Fruit fly (Drosophila melanogaster): ENCODE results near the gene CG10761.

dm6 chrX:8170166-8170565 lies 7.6 kb upstream of the CG10761 start, which contains the start of gene CG2278:
- no peak for TF ChIP-seq Pif1B (GFP tag; optimal IDR thresholded peaks at IDR 0.05)
- TF ChIP-seq Ets98B (GFP tag; IDR thresholded peaks at IDR 0.05), result no peak
- no peak for TF ChIP-seq gl (tag; optimal IDR thresholded peaks at IDR 0.05)
- no peak for TF ChIP-seq CG32121 (GFP tag; IDR thresholded peaks at IDR 0.05)
- TF ChIP-seq CG8159 (tag; optimal IDR thresholded peaks at IDR 0.05), result no peak
- no peak for TF ChIP-seq rn (GFP tag; IDR thresholded peaks at IDR 0.05)
- TF ChIP-seq CG12605 (GFP tag; IDR thresholded peaks at IDR 0.05), result no peak
- no peak for TF ChIP-seq CG10348 (GFP tag; IDR thresholded peaks at IDR 0.05)
- TF ChIP-seq CG4496 (GFP tag; IDR thresholded peaks at IDR 0.05), result no peak
- TF ChIP-seq D1 (tag; optimal IDR thresholded peaks at IDR 0.05), result no peak
- TF ChIP-seq EcR (GFP tag; optimal IDR thresholded peaks at IDR 0.05), result no peak
